Worm (Caenorhabditis elegans) whole organism, L4 larva: Measurements from ENCODE around the gene lips-1.

Experiments used
- D1046.2 ChIP-seq: fragments of 200-800 bp; sonication (Bioruptor generic); IDR thresholded peaks from 2 replicates; pipeline ENCODE4 v1.3.6; 2022; ENCODE audit warnings: missing genetic modification characterization, missing compliant biosample characterization
- F10B5.3 ChIP-seq: sonication (generic microtip); optimal IDR thresholded peaks from 2 replicates; lab custom pipeline; 2016; ENCODE audit warnings: mild to moderate bottlenecking, missing genetic modification characterization, missing compliant biosample characterization
- R02D3.7 ChIP-seq: fragments of 150-350 bp; sonication (generic microtip); optimal IDR thresholded peaks from 3 replicates; lab custom pipeline; 2014; ENCODE audit warnings: missing biosample characterization, missing genetic modification characterization
- Y105C5A.15 ChIP-seq: fragments of 200-800 bp; sonication (Bioruptor generic); IDR thresholded peaks from 2 replicates; pipeline ENCODE4 v1.3.6; 2022; ENCODE audit warnings: missing genetic modification characterization, missing compliant biosample characterization
- Y5F2A.4 ChIP-seq: fragments of 200-800 bp; sonication (Bioruptor generic); optimal IDR thresholded peaks from 2 replicates; lab custom pipeline; 2018; ENCODE audit warnings: mild to moderate bottlenecking, missing genetic modification characterization, missing compliant biosample characterization
- aha-1 ChIP-seq: fragments of 150-350 bp; peaks from one replicate; lab custom pipeline; 2014; ENCODE audit warnings: missing biosample characterization, missing genetic modification characterization
- aly-2 ChIP-seq: sonication (generic microtip); optimal IDR thresholded peaks from 2 replicates; lab custom pipeline; 2018; ENCODE audit warnings: missing biosample characterization, missing genetic modification characterization
- attf-4 ChIP-seq: sonication (generic microtip); optimal IDR thresholded peaks from 3 replicates; lab custom pipeline; 2017; ENCODE audit warnings: missing biosample characterization, missing genetic modification characterization
- ceh-44 ChIP-seq: fragments of 200-800 bp; sonication (Bioruptor generic); IDR thresholded peaks from 2 replicates; pipeline ENCODE4 v1.3.6; 2022; ENCODE audit warnings: missing genetic modification reagents, missing genetic modification characterization, missing compliant biosample characterization
- ctbp-1 ChIP-seq: fragments of 200-800 bp; sonication (Bioruptor generic); IDR thresholded peaks from 2 replicates; pipeline ENCODE4 v1.3.6; 2022; ENCODE audit warnings: missing genetic modification reagents, missing genetic modification characterization, missing compliant biosample characterization
- daf-16 ChIP-seq, 3 experiments: sonication (generic microtip); optimal IDR thresholded peaks; 2 replicates each; lab custom pipeline; 2016 to 2017; ENCODE audit warnings: missing genetic modification characterization in 3 of 3, missing genetic modification reagents in 3 of 3, mild to moderate bottlenecking in 2 of 3, missing compliant biosample characterization in 2 of 3, missing biosample characterization in 1 of 3, moderate library complexity in 1 of 3
- dpl-1 ChIP-seq: fragments of 150-350 bp; optimal IDR thresholded peaks from 2 replicates; lab custom pipeline; 2014; ENCODE audit warnings: missing biosample characterization, missing genetic modification reagents, missing genetic modification characterization
- fos-1 ChIP-seq: fragments of 150-350 bp; optimal IDR thresholded peaks from 2 replicates; lab custom pipeline; 2014; ENCODE audit warnings: missing biosample characterization, missing genetic modification characterization
- hlh-11 ChIP-seq: fragments of 200-800 bp; sonication (Bioruptor generic); optimal IDR thresholded peaks from 2 replicates; lab custom pipeline; 2018; ENCODE audit warnings: mild to moderate bottlenecking, missing genetic modification characterization, missing compliant biosample characterization
- hlh-30 ChIP-seq: sonication (generic microtip); optimal IDR thresholded peaks from 2 replicates; lab custom pipeline; 2017; ENCODE audit warnings: antibody characterized with exemption, mild to moderate bottlenecking, missing genetic modification characterization, missing compliant biosample characterization; ENCODE audit not compliant: insufficient read depth
- jun-1 ChIP-seq: fragments of 150-350 bp; optimal IDR thresholded peaks from 2 replicates; lab custom pipeline; 2014; ENCODE audit warnings: missing biosample characterization, missing genetic modification reagents, missing genetic modification characterization
- lim-7 ChIP-seq: fragments of 200-800 bp; sonication (Bioruptor generic); IDR thresholded peaks from 2 replicates; pipeline ENCODE4 v1.3.6; 2022; ENCODE audit warnings: missing genetic modification characterization, missing compliant biosample characterization
- lin-15B ChIP-seq: fragments of 150-350 bp; sonication (generic microtip); optimal IDR thresholded peaks from 3 replicates; lab custom pipeline; 2014; ENCODE audit warnings: missing biosample characterization, missing genetic modification characterization
- lin-39 ChIP-seq: fragments of 150-350 bp; optimal IDR thresholded peaks from 2 replicates; lab custom pipeline; 2014; ENCODE audit warnings: missing biosample characterization, missing genetic modification reagents, missing genetic modification characterization
- lir-3 ChIP-seq: sonication (generic microtip); optimal IDR thresholded peaks from 2 replicates; lab custom pipeline; 2016; ENCODE audit warnings: mild to moderate bottlenecking, missing genetic modification characterization, missing compliant biosample characterization
- lsy-2 ChIP-seq, 2 experiments: fragments of 150-350 bp in 1 of 2; sonication (generic microtip) in 1 of 2; optimal IDR thresholded peaks; 2 replicates each; lab custom pipeline; 2014 to 2017; ENCODE audit warnings: missing biosample characterization in 2 of 2, missing genetic modification characterization in 2 of 2
- mes-2 ChIP-seq: sonication (generic microtip); optimal IDR thresholded peaks from 2 replicates; lab custom pipeline; 2016; ENCODE audit warnings: missing genotype, mild to moderate bottlenecking, missing genetic modification characterization, missing compliant biosample characterization; ENCODE audit not compliant: poor library complexity, severe bottlenecking
- nhr-11 ChIP-seq: fragments of 150-350 bp; optimal IDR thresholded peaks from 2 replicates; lab custom pipeline; 2014; ENCODE audit warnings: missing biosample characterization, missing genetic modification characterization
- nhr-25 ChIP-seq: sonication (generic microtip); optimal IDR thresholded peaks from 2 replicates; lab custom pipeline; 2017; ENCODE audit warnings: missing genetic modification characterization, mild to moderate bottlenecking, missing compliant biosample characterization, antibody characterized with exemption, moderate library complexity, borderline replicate concordance; ENCODE audit not compliant: insufficient read depth
- nhr-28 ChIP-seq: fragments of 150-350 bp; optimal IDR thresholded peaks from 2 replicates; lab custom pipeline; 2014; ENCODE audit warnings: missing biosample characterization, missing genetic modification characterization
- nhr-42 ChIP-seq: fragments of 200-800 bp; sonication (Bioruptor generic); IDR thresholded peaks from 2 replicates; pipeline ENCODE4 v1.3.6; 2022; ENCODE audit warnings: missing genetic modification characterization, missing compliant biosample characterization
- nhr-77 ChIP-seq: fragments of 150-350 bp; optimal IDR thresholded peaks from 2 replicates; lab custom pipeline; 2014; ENCODE audit warnings: missing biosample characterization, missing genetic modification characterization
- rbr-2 ChIP-seq: sonication (generic microtip); optimal IDR thresholded peaks from 2 replicates; lab custom pipeline; 2016; ENCODE audit warnings: missing genotype, missing genetic modification characterization, missing compliant biosample characterization
- saeg-2 ChIP-seq: fragments of 200-800 bp; sonication (Bioruptor generic); IDR thresholded peaks from 2 replicates; pipeline ENCODE4 v1.3.6; 2022; ENCODE audit warnings: missing genetic modification reagents, missing genetic modification characterization, missing compliant biosample characterization
- set-16 ChIP-seq: fragments of 200-800 bp; sonication (Bioruptor generic); IDR thresholded peaks from 2 replicates; pipeline ENCODE4 v1.3.6; 2022; ENCODE audit warnings: missing genetic modification reagents, missing genetic modification characterization, missing compliant biosample characterization
- unc-130 ChIP-seq: sonication (generic microtip); optimal IDR thresholded peaks from 2 replicates; lab custom pipeline; 2016; ENCODE audit warnings: missing genetic modification reagents, missing genetic modification characterization, missing compliant biosample characterization
- unc-62 ChIP-seq, 3 experiments: fragments of 150-350 bp in 1 of 3; sonication (generic microtip); optimal IDR thresholded peaks in 2 of 3; peaks in 1 of 3; 1 replicate in 1 of 3; 2 replicates in 2 of 3; lab custom pipeline; 2014 to 2017; ENCODE audit warnings: missing biosample characterization in 3 of 3, missing genetic modification characterization in 3 of 3, missing genetic modification reagents in 3 of 3, missing genotype in 1 of 3
- zfp-2 ChIP-seq: sonication (generic microtip); optimal IDR thresholded peaks from 2 replicates; lab custom pipeline; 2016; ENCODE audit warnings: mild to moderate bottlenecking, missing genetic modification characterization, missing compliant biosample characterization
- ztf-11 ChIP-seq: fragments of 150-350 bp; optimal IDR thresholded peaks from 2 replicates; lab custom pipeline; 2014; ENCODE audit warnings: missing biosample characterization, missing genetic modification characterization

lips-1 gene

DNA sequence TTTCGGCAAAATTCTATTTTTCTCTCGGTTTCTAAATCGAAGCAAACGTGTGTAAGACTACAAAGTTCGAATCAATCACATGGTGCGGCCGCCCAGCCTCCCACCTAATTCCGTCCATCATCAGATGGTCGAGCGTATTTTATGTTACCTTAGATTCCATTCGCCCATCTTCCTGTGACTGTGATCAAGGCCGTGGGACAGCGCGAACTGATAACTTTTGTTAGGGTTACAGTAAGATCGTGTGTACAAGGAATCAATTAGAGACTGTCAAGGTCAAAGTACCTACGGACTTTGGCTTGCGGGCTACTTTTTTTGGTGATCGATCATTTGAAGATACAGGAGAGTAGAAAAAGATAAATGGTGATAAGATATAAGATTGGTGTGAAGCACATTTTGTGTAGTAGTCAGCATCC is 30.5 kb downstream of the lips-1 start (continued):
- TF ChIP-seq R02D3.7 (tag; lab: Kevin White, UChicago) = no peak
- no peak for TF ChIP-seq Y105C5A.15

DNA sequence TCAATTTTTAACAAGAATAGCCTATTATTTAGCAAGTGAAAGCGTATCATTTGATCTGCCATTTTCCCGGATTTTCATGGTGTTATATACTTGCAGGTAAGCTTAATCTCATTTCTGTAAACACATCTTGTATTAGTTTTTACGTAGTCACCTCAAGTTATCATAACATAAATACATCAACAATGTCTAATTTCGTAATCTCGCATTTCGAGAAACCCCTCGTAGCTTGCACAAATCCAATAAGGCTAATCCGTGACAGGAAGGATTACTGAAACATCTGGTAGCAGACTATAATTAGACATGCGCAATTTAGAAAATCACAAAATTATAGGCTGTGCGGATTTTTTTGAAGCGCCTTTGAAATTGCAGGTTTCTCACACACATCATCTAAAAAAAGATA is 31.9 kb downstream of the lips-1 start:
- TF ChIP-seq nhr-11 (tag; lab: Kevin White, UChicago) (no peak), D1046.2 (GFP tag; lab: Robert Waterston, UW) (no peak), lin-39 (tag; lab: Kevin White, UChicago) (no peak), F10B5.3 (tag; lab: Kevin White, UChicago) (no peak), nhr-42 (GFP tag; lab: Robert Waterston, UW) (no peak), fos-1 (tag; lab: Kevin White, UChicago) (no peak), lir-3 (tag; lab: Kevin White, UChicago) (no peak), rbr-2 (tag; lab: Kevin White, UChicago) (no peak), lsy-2 (tag; optimal IDR thresholded peaks at IDR 0.05; lab: Kevin White, UChicago) (no peak), hlh-11 (tag; lab: Kevin White, UChicago) (no peak), Y105C5A.15 (no peak), dpl-1 (GFP tag; lab: Kevin White, UChicago) (no peak), nhr-77 (no peak)

DNA sequence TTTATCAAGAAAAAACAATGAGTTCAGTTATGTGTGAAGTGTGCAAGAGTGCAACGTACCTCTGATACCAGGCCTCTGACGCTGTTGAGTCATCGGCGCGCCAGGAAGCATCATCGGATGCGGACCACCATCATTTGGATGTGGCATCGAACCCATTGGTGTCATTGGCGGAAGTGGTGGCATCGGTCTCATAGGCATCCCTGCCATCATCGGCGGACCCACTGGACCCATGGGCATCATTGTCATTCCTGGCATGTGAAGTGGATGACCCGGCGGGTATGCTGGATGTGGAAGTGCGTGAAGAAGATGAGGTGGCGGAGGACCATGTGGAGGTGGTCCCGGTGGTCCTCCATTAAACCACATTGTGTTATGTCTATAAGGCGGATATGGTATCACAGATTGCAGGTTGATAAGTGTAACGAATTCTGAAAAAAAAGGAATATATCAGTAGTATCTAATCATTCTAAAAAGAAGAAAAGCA is 32.8 kb downstream of the lips-1 start, which contains the start of gene scd-1:
Gene scd-1 (minus strand): TSS at position 431 of the 481 bp plus-strand sequence.
- TF ChIP-seq lin-15B = no peak
- peak; percentile 60 for TF ChIP-seq set-16

DNA sequence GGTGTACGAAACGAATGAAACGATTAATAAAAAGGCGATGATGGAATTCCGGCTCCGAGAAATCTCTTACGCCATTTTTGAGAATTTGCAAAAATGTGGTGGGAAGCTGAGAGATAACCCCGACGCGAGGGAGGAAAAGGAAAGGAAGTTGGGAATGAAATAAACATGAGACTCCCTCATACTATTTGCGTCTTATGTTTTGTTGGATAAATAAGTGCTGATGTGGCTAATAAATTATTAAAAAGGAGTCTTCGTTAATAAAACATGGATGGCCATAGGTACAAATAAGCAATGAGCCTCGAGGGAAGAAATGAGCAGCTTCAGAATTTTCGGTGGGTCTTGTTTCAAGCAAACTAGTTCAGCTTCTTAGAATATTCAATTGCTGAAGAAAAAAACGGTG is 39.8 kb downstream of the lips-1 start:
- TF ChIP-seq ztf-11 (tag; lab: Kevin White, UChicago) (no peak), attf-4 (tag; lab: Kevin White, UChicago) (no peak), saeg-2 (GFP tag; lab: Robert Waterston, UW) (no peak), mes-2 (no peak), ceh-44 (GFP tag; lab: Robert Waterston, UW) (no peak), lim-7 (GFP tag; lab: Robert Waterston, UW) (no peak), hlh-30 (tag; lab: Kevin White, UChicago) (no peak), hlh-11 (tag; lab: Kevin White, UChicago) (no peak), nhr-28 (tag; lab: Kevin White, UChicago) (no peak), aly-2 (tag; lab: Kevin White, UChicago) (no peak)

DNA sequence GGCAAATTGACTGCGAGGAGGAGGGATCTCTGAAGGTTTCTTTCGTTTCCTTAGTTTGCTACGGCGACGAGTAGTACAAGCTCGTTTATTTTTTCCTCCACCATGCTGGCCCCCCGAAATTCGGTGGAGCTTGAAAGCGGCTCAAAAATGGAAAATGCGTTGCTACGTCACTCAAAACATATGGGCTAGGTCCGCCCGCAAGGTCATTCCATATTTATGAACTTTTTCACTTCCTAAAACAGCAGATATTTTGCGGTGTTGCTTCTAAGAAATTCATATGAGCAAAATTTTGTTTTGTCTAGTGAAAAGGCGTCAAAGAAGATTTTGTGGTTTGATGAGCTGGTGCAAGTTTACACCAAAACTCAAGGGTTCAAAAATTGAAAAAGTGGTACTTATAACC is 41.9 kb downstream of the lips-1 start:
- no peak for TF ChIP-seq daf-16 (GFP tag; optimal IDR thresholded peaks at IDR 0.05; lab: Kevin White, UChicago)
- no peak for TF ChIP-seq daf-16 (tag; optimal IDR thresholded peaks at IDR 0.05; lab: Kevin White, UChicago)
- TF ChIP-seq Y5F2A.4 (GFP tag; lab: Kevin White, UChicago) = no peak
- TF ChIP-seq unc-62 (GFP tag; optimal IDR thresholded peaks at IDR 0.05 in 1 of 2; lab: Kevin White, UChicago) = peak in 1 of 2 experiments; percentile 69
- no peak for TF ChIP-seq unc-62 (tag; optimal IDR thresholded peaks at IDR 0.05; lab: Kevin White, UChicago)
- peak; percentile 18 for TF ChIP-seq aha-1
- no peak for TF ChIP-seq unc-130 (GFP tag; lab: Kevin White, UChicago)
- TF ChIP-seq nhr-25 (tag; lab: Kevin White, UChicago) = no peak
- TF ChIP-seq jun-1 (tag; lab: Kevin White, UChicago) = no peak
- TF ChIP-seq ctbp-1 (GFP tag; lab: Robert Waterston, UW) = no peak
- no peak for TF ChIP-seq zfp-2
